Worm (Caenorhabditis elegans): ENCODE measurements around the gene mam-1.

The mam-1 gene

ce11 chrX:915510-915909 is 27.3 kb upstream of the mam-1 start, which contains the start of gene sel-12:
Gene sel-12 (plus strand): TSS chrX:915867.
- no peak for TF ChIP-seq sea-2 (GFP tag; IDR thresholded peaks at IDR 0.05)
- TF ChIP-seq F52B5.7 (tag; optimal IDR thresholded peaks at IDR 0.05): no peak
- TF ChIP-seq Y67H2A.10 (GFP tag; conservative IDR thresholded peaks at IDR 0.05): no peak
- TF ChIP-seq attf-5 (GFP tag; optimal IDR thresholded peaks at IDR 0.05): no peak
- TF ChIP-seq hmg-1.2 (GFP tag; IDR thresholded peaks at IDR 0.05): no peak
- no peak for TF ChIP-seq nhr-27 (tag; optimal IDR thresholded peaks at IDR 0.05)
- no peak for TF ChIP-seq F23B12.7 (tag; optimal IDR thresholded peaks at IDR 0.05; ENCODE audit: insufficient read depth)
- no peak for TF ChIP-seq egrh-3 (GFP tag; IDR thresholded peaks at IDR 0.05)
- no peak for TF ChIP-seq ceh-79 (tag; optimal IDR thresholded peaks at IDR 0.05)
- TF ChIP-seq ztf-26 (tag; optimal IDR thresholded peaks at IDR 0.05): no peak
- TF ChIP-seq pbrm-1 (GFP tag; IDR thresholded peaks at IDR 0.05): no peak
- no peak for TF ChIP-seq ceh-100 (GFP tag; IDR thresholded peaks at IDR 0.05)
- TF ChIP-seq let-526 (GFP tag; IDR thresholded peaks at IDR 0.05): no peak

DNA sequence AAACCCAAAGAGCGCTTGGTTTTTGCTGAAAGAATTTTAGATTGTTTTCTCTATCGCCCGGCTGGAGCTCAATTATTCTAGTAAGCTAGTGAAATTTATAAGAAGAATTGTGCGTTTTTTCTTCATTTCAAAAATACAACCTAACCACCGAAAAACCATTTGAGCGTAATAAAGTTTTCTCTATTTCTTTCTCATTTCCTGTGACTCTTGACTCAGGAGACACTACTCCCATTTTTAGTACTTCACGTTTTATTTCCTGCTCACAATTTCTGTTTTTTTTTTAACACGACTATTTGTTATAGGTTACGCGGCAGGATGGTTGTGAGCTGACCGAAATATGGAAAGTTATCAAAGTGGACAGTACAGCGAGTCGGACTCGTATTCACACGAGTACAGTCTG is 24.8 kb upstream of the mam-1 start, which contains the start of gene F35H12.6:
Gene F35H12.6, plus strand, starts transcription at position 301 of the 400 bp plus-strand sequence.
- no peak for TF ChIP-seq madf-6 (GFP tag; IDR thresholded peaks at IDR 0.05)
- no peak for TF ChIP-seq cebp-1 (GFP tag; IDR thresholded peaks at IDR 0.05)
- no peak for TF ChIP-seq cebp-1 (tag; optimal IDR thresholded peaks at IDR 0.05)
- TF ChIP-seq egl-18 (GFP tag; IDR thresholded peaks at IDR 0.05): no peak
- TF ChIP-seq ceh-27 (GFP tag; optimal IDR thresholded peaks at IDR 0.05): no peak
- TF ChIP-seq madf-8 (GFP tag; conservative IDR thresholded peaks at IDR 0.05): no peak
- no peak for TF ChIP-seq bed-1 (GFP tag; IDR thresholded peaks at IDR 0.05)
- no peak for TF ChIP-seq nhr-120 (GFP tag; IDR thresholded peaks at IDR 0.05)
- TF ChIP-seq unc-130 (GFP tag; optimal IDR thresholded peaks at IDR 0.05): no peak
- no peak for TF ChIP-seq snpc-3.4 (tag; optimal IDR thresholded peaks at IDR 0.05)
- no peak for TF ChIP-seq ztf-26 (tag; optimal IDR thresholded peaks at IDR 0.05)
- no peak for TF ChIP-seq lin-35 (GFP tag; optimal IDR thresholded peaks at IDR 0.05)

ce11 chrX:912564-912963 is 24.4 kb upstream of the mam-1 start:
- no peak for TF ChIP-seq bed-1 (GFP tag; IDR thresholded peaks at IDR 0.05)
- TF ChIP-seq ceh-58 (GFP tag; IDR thresholded peaks at IDR 0.05): no peak
- no peak for TF ChIP-seq Y79H2A.3 (GFP tag; conservative IDR thresholded peaks at IDR 0.05)
- no peak for TF ChIP-seq madf-8 (GFP tag; conservative IDR thresholded peaks at IDR 0.05)
- no peak for TF ChIP-seq ztf-25 (GFP tag; IDR thresholded peaks at IDR 0.05)
- TF ChIP-seq tbp1 (GFP tag; optimal IDR thresholded peaks at IDR 0.05): no peak
- no peak for TF ChIP-seq dox-1 (GFP tag; IDR thresholded peaks at IDR 0.05)
- no peak for TF ChIP-seq Y53F4B.3 (GFP tag; IDR thresholded peaks at IDR 0.05)
- TF ChIP-seq B0261.1 (tag; optimal IDR thresholded peaks at IDR 0.05): no peak
- no peak for TF ChIP-seq mel-28 (tag; optimal IDR thresholded peaks at IDR 0.05; ENCODE audit: borderline replicate concordance)
- no peak for TF ChIP-seq atf-7 (tag; optimal IDR thresholded peaks at IDR 0.05)
- TF ChIP-seq egrh-3 (GFP tag; IDR thresholded peaks at IDR 0.05): no peak
- no peak for TF ChIP-seq sea-2 (GFP tag; IDR thresholded peaks at IDR 0.05)
- no peak for TF ChIP-seq ama-1 (optimal IDR thresholded peaks at IDR 0.05)
- TF ChIP-seq ama-1 (GFP tag; optimal IDR thresholded peaks at IDR 0.05): no peak
- no peak for TF ChIP-seq somi-1 (GFP tag; optimal IDR thresholded peaks at IDR 0.05)
- no peak for TF ChIP-seq zfh-2 (GFP tag; conservative IDR thresholded peaks at IDR 0.05)
- no peak for TF ChIP-seq unc-130 (GFP tag; optimal IDR thresholded peaks at IDR 0.05)
- TF ChIP-seq pbrm-1 (GFP tag; IDR thresholded peaks at IDR 0.05): no peak
- no peak for TF ChIP-seq die-1 (tag; optimal IDR thresholded peaks at IDR 0.05)
- no peak for TF ChIP-seq nhr-80 (tag; optimal IDR thresholded peaks at IDR 0.05)

Data from whole organism, young adult.